Fruit fly (Drosophila melanogaster): ENCODE data around the gene bchs.

DNA sequence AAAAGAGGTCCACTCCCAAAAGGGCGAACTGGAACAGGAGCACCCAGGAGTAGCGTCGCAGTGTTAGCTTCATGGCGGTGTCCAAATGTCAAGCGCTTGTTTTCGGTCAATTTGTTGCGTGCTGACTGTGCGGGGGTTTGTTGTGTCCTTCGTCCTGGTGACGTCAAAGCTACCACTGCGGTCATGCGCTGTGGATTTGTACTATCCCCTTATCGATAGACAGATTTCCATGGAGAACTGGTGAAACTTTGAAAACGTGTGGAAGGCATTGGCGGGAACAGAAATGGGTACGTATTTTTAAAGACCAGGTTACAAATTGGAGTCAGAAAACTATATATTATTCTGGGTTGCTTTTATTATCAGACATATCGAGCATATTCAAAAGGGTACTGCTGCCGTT lies 49.2 kb downstream of the bchs start, which contains the start of gene CG13999:
- TF ChIP-seq CG2678 (tag; optimal IDR thresholded peaks at IDR 0.05), result no peak
- no peak for TF ChIP-seq Lpt (GFP tag; optimal IDR thresholded peaks at IDR 0.05)
- TF ChIP-seq CG18011 (GFP tag; optimal IDR thresholded peaks at IDR 0.05), result no peak
- no peak for TF ChIP-seq fru (optimal IDR thresholded peaks at IDR 0.05)
- TF ChIP-seq sob (GFP tag; IDR thresholded peaks at IDR 0.05), result no peak
- TF ChIP-seq CG17385 (GFP tag; optimal IDR thresholded peaks at IDR 0.05), result no peak
- TF ChIP-seq wdn (GFP tag; IDR thresholded peaks at IDR 0.05), result no peak
- no peak for TF ChIP-seq al (GFP tag; IDR thresholded peaks at IDR 0.05)
- no peak for TF ChIP-seq CG6854 (GFP tag; optimal IDR thresholded peaks at IDR 0.05)
- TF ChIP-seq danr (GFP tag; IDR thresholded peaks at IDR 0.05), result no peak
